Worm (Caenorhabditis elegans): ENCODE measurements around the gene lin-56.

The lin-56 gene

ce11 chrII:10464230-10464920, 14.6 kb downstream of the lin-56 start, which contains the start of the genes ZK673.6 and sdz-37:
Gene ZK673.6 (minus strand): TSS chrII:10464330.
Gene sdz-37 (plus strand): TSS chrII:10464870.
- no peak for TF ChIP-seq cog-1 (tag; optimal IDR thresholded peaks at IDR 0.05)
- no peak for TF ChIP-seq tab-1 (GFP tag; IDR thresholded peaks at IDR 0.05)
- no peak for TF ChIP-seq ztf-23 (GFP tag; IDR thresholded peaks at IDR 0.05)
- TF ChIP-seq flt-1 (GFP tag; IDR thresholded peaks at IDR 0.05), result no peak
- TF ChIP-seq klf-2 (GFP tag; conservative IDR thresholded peaks at IDR 0.05), result no peak
- TF ChIP-seq med-1 (GFP tag; optimal IDR thresholded peaks at IDR 0.05; ENCODE audit: insufficient read depth), result no peak
- TF ChIP-seq ref-1 (GFP tag; conservative IDR thresholded peaks at IDR 0.05), result no peak
- no peak for TF ChIP-seq ztf-29 (GFP tag; IDR thresholded peaks at IDR 0.05)
- TF ChIP-seq T22C8.4 (GFP tag; IDR thresholded peaks at IDR 0.05), result no peak

DNA sequence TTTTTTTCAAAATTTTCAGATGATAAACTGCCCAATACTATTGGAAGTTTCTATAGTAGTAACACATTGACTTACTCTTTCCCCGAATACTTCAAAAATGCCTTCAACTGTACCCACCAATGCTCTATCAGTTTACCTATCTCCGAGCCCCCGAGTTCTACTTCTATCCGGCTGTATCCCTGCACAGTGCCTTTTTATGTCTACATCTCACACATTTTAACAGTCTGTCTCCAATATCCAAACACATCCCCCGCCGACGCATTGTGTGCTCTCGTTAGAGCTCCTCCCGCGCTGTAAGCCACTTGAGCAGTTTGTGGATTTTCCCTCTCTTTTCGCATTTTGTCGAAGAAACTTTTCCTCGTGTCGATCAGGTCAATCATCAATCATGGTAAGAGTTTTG, 16.7 kb downstream of the lin-56 start, which contains the start of gene tnc-2:
TSS of gene tnc-2 (plus strand) at position 301 of the 400 bp plus-strand sequence.
- TF ChIP-seq med-1 (GFP tag; optimal IDR thresholded peaks at IDR 0.05; ENCODE audit: insufficient read depth) (no peak), klf-2 (GFP tag; conservative IDR thresholded peaks at IDR 0.05) (no peak), cog-1 (tag; optimal IDR thresholded peaks at IDR 0.05) (no peak), T22C8.4 (GFP tag; IDR thresholded peaks at IDR 0.05) (no peak), tab-1 (GFP tag; IDR thresholded peaks at IDR 0.05) (no peak), ref-1 (GFP tag; conservative IDR thresholded peaks at IDR 0.05) (no peak), ztf-29 (GFP tag; IDR thresholded peaks at IDR 0.05) (no peak)

ce11 chrII:10470159-10470558, 20.4 kb downstream of the lin-56 start, which contains the start of gene clec-143:
Gene clec-143 (minus strand): TSS chrII:10470297.
- TF ChIP-seq ztf-29 (GFP tag; IDR thresholded peaks at IDR 0.05) (no peak), med-1 (GFP tag; optimal IDR thresholded peaks at IDR 0.05; ENCODE audit: insufficient read depth) (no peak), tab-1 (GFP tag; IDR thresholded peaks at IDR 0.05) (no peak), T22C8.4 (GFP tag; IDR thresholded peaks at IDR 0.05) (no peak), klf-2 (GFP tag; conservative IDR thresholded peaks at IDR 0.05) (no peak), cog-1 (tag; optimal IDR thresholded peaks at IDR 0.05) (no peak), ref-1 (GFP tag; conservative IDR thresholded peaks at IDR 0.05) (no peak), ztf-23 (GFP tag; IDR thresholded peaks at IDR 0.05) (no peak), flt-1 (GFP tag; IDR thresholded peaks at IDR 0.05) (no peak)

- no peak for TF ChIP-seq ztf-23 (GFP tag; IDR thresholded peaks at IDR 0.05)
- TF ChIP-seq flt-1 (GFP tag; IDR thresholded peaks at IDR 0.05), result no peak
- no peak for TF ChIP-seq tab-1 (GFP tag; IDR thresholded peaks at IDR 0.05)
- TF ChIP-seq T22C8.4 (GFP tag; IDR thresholded peaks at IDR 0.05), result no peak
- TF ChIP-seq klf-2 (GFP tag; conservative IDR thresholded peaks at IDR 0.05), result no peak
- TF ChIP-seq ref-1 (GFP tag; conservative IDR thresholded peaks at IDR 0.05), result no peak
- TF ChIP-seq med-1 (GFP tag; optimal IDR thresholded peaks at IDR 0.05; ENCODE audit: insufficient read depth), result no peak
- TF ChIP-seq cog-1 (tag; optimal IDR thresholded peaks at IDR 0.05), result no peak
- no peak for TF ChIP-seq ztf-29 (GFP tag; IDR thresholded peaks at IDR 0.05)
These were observed 21.4 kb downstream of the lin-56 start, which contains the start of gene ZK666.1 for ce11 chrII:10471247-10471646. Gene ZK666.1 (minus strand): TSS chrII:10471347.

DNA sequence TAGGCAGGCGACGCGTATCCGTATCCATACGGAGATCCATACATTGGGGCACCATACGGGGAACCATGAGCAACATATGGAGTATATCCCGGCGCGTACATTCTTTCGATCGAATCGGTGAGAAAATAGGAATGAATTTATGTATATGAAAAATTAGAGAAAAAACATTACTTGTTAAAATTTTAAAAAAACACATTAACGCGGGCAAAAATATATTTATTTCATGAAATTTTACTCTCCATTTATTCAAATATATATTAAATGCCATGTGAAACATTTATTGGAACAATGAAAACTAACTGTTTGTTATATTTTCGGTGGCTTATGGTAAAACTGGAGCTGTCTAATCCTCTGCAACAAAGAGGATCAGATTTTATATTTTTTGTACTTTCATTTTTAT, 22.0 kb downstream of the lin-56 start, which contains the start of gene ZK666.2:
TSS of gene ZK666.2 (minus strand) at position 101 of the 400 bp plus-strand sequence.
- TF ChIP-seq tab-1 (GFP tag; IDR thresholded peaks at IDR 0.05), result no peak
- no peak for TF ChIP-seq ref-1 (GFP tag; conservative IDR thresholded peaks at IDR 0.05)
- no peak for TF ChIP-seq ztf-23 (GFP tag; IDR thresholded peaks at IDR 0.05)
- TF ChIP-seq klf-2 (GFP tag; conservative IDR thresholded peaks at IDR 0.05), result no peak
- TF ChIP-seq ztf-29 (GFP tag; IDR thresholded peaks at IDR 0.05), result no peak
- no peak for TF ChIP-seq med-1 (GFP tag; optimal IDR thresholded peaks at IDR 0.05; ENCODE audit: insufficient read depth)
- TF ChIP-seq T22C8.4 (GFP tag; IDR thresholded peaks at IDR 0.05), result no peak
- TF ChIP-seq flt-1 (GFP tag; IDR thresholded peaks at IDR 0.05), result no peak
- TF ChIP-seq cog-1 (tag; optimal IDR thresholded peaks at IDR 0.05), result no peak

ce11 chrII:10476039-10476438, 26.2 kb downstream of the lin-56 start, which contains the start of gene clec-58:
Gene clec-58 (minus strand): TSS chrII:10476139.
- TF ChIP-seq cog-1 (tag; optimal IDR thresholded peaks at IDR 0.05) (no peak), klf-2 (GFP tag; conservative IDR thresholded peaks at IDR 0.05) (no peak), ztf-23 (GFP tag; IDR thresholded peaks at IDR 0.05) (no peak), T22C8.4 (GFP tag; IDR thresholded peaks at IDR 0.05) (no peak), tab-1 (GFP tag; IDR thresholded peaks at IDR 0.05) (no peak), med-1 (GFP tag; optimal IDR thresholded peaks at IDR 0.05; ENCODE audit: insufficient read depth) (no peak), ztf-29 (GFP tag; IDR thresholded peaks at IDR 0.05) (no peak), flt-1 (GFP tag; IDR thresholded peaks at IDR 0.05) (no peak), ref-1 (GFP tag; conservative IDR thresholded peaks at IDR 0.05) (no peak)

ce11 chrII:10476959-10477358, 27.2 kb downstream of the lin-56 start, which contains the start of gene ZK666.4:
Gene ZK666.4 (plus strand): TSS chrII:10477259.
- TF ChIP-seq ztf-29 (GFP tag; IDR thresholded peaks at IDR 0.05) (no peak), flt-1 (GFP tag; IDR thresholded peaks at IDR 0.05) (no peak), ztf-23 (GFP tag; IDR thresholded peaks at IDR 0.05) (no peak), T22C8.4 (GFP tag; IDR thresholded peaks at IDR 0.05) (no peak), tab-1 (GFP tag; IDR thresholded peaks at IDR 0.05) (no peak), cog-1 (tag; optimal IDR thresholded peaks at IDR 0.05) (no peak), med-1 (GFP tag; optimal IDR thresholded peaks at IDR 0.05; ENCODE audit: insufficient read depth) (no peak), klf-2 (GFP tag; conservative IDR thresholded peaks at IDR 0.05) (no peak), ref-1 (GFP tag; conservative IDR thresholded peaks at IDR 0.05) (no peak)

ce11 chrII:10479348-10479747, 29.5 kb downstream of the lin-56 start, which contains the start of gene clec-59:
Gene clec-59 (minus strand): TSS chrII:10479448.
- TF ChIP-seq med-1 (GFP tag; optimal IDR thresholded peaks at IDR 0.05; ENCODE audit: insufficient read depth), result no peak
- no peak for TF ChIP-seq ztf-29 (GFP tag; IDR thresholded peaks at IDR 0.05)
- TF ChIP-seq T22C8.4 (GFP tag; IDR thresholded peaks at IDR 0.05), result no peak
- no peak for TF ChIP-seq flt-1 (GFP tag; IDR thresholded peaks at IDR 0.05)
- no peak for TF ChIP-seq cog-1 (tag; optimal IDR thresholded peaks at IDR 0.05)
- TF ChIP-seq ref-1 (GFP tag; conservative IDR thresholded peaks at IDR 0.05), result no peak
- no peak for TF ChIP-seq tab-1 (GFP tag; IDR thresholded peaks at IDR 0.05)
- no peak for TF ChIP-seq ztf-23 (GFP tag; IDR thresholded peaks at IDR 0.05)
- no peak for TF ChIP-seq klf-2 (GFP tag; conservative IDR thresholded peaks at IDR 0.05)

- no peak for TF ChIP-seq tab-1 (GFP tag; IDR thresholded peaks at IDR 0.05)
- no peak for TF ChIP-seq ref-1 (GFP tag; conservative IDR thresholded peaks at IDR 0.05)
- no peak for TF ChIP-seq T22C8.4 (GFP tag; IDR thresholded peaks at IDR 0.05)
- no peak for TF ChIP-seq med-1 (GFP tag; optimal IDR thresholded peaks at IDR 0.05; ENCODE audit: insufficient read depth)
These were observed 30.2 kb downstream of the lin-56 start for ce11 chrII:10480043-10480442.

Data from whole organism, midembryonic.